Fruit fly (Drosophila melanogaster): ENCODE measurements around the gene CG9727.
A peak's percentile ranks its signal among the peaks of the same experiment; 100 is the strongest.

Gene CG9727

DNA sequence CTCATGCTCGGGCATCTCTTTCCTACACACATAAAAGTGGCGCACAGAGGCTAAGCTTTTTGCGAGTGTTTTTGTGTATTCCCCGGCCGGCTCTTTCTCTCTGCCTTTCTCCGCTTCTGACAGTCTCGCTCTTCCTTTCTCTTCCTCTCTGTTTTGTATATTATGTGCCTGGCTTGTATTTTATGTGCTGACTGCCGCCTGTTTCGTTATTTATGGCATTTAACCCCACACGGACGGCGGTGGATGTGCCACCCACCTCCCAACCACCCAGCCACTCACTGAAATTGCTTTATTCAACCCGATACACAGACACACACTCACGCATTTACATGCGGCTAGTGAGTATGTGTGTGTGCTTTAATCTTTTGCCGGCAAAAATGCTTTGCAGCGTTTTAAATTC is 36.5 kb downstream of the CG9727 start (continued):
- TF ChIP-seq CG7556 (GFP tag; optimal IDR thresholded peaks at IDR 0.05) (no peak), CG10267 (tag; optimal IDR thresholded peaks at IDR 0.05) (no peak), CG6272 (GFP tag; IDR thresholded peaks at IDR 0.05) (no peak), CG10543 (GFP tag; optimal IDR thresholded peaks at IDR 0.05) (peak; percentile 14), dmrt99B (tag; optimal IDR thresholded peaks at IDR 0.05) (no peak), CG3726 (GFP tag; IDR thresholded peaks at IDR 0.05) (no peak), CG13296 (GFP tag; optimal IDR thresholded peaks at IDR 0.05) (no peak), vvl (GFP tag; IDR thresholded peaks at IDR 0.05) (0 out of 2 replicates have a peak, but pooled peaks have one; percentile 18)

DNA sequence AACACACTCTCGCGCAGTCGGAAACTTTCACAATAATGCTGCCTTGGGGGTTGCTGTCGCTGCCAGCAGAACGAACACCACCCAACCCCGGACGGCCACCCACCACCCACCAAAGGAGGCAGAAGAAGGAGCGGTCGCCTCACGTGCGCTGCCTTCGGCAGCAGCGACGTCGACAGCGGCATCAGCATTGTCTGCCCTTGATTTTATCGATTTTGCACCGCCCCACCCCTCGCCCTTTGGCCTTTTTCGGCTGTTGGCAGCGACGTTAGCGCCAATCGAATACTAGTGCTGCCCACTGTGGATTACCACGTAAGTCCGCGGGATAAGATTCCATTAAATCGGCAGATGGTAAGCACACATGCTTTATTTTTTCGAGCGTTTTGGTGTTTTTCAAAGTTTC is 37.4 kb downstream of the CG9727 start:
- TF ChIP-seq inv (GFP tag; IDR thresholded peaks at IDR 0.05; ENCODE audit: partially characterized antibody), result no peak
- no peak for TF ChIP-seq crc (GFP tag; optimal IDR thresholded peaks at IDR 0.05)
- peak; percentile 87 for TF ChIP-seq cwo (GFP tag; optimal IDR thresholded peaks at IDR 0.05)
- TF ChIP-seq pros (GFP tag; optimal IDR thresholded peaks at IDR 0.05), result peak; percentile 13
- 0 out of 3 replicates have a peak, but pooled peaks have one; percentile 10 for TF ChIP-seq dysf (GFP tag; IDR thresholded peaks at IDR 0.05)
- TF ChIP-seq seq (GFP tag; IDR thresholded peaks at IDR 0.05), result peak; percentile 25; the same call in 1 of the 2 replicates
- TF ChIP-seq sens (GFP tag), result peak; percentile 22
- TF ChIP-seq abd-A (tag; optimal IDR thresholded peaks at IDR 0.05), result peak; percentile 66
- no peak for TF ChIP-seq CG2202 (tag; optimal IDR thresholded peaks at IDR 0.05)
- peak; percentile 100 for TF ChIP-seq onecut (GFP tag; IDR thresholded peaks at IDR 0.05)
- TF ChIP-seq tio (GFP tag; optimal IDR thresholded peaks at IDR 0.05), result no peak
- TF ChIP-seq crol (GFP tag; IDR thresholded peaks at IDR 0.05), result peak; percentile 82
- TF ChIP-seq ftz-f1 (GFP tag; optimal IDR thresholded peaks at IDR 0.05), result peak; percentile 74
- TF ChIP-seq CG8290 (GFP tag; optimal IDR thresholded peaks at IDR 0.05), result no peak
- peak in 1 of 2 experiments; percentile 11 for TF ChIP-seq CG8290 (tag; optimal IDR thresholded peaks at IDR 0.05)
- TF ChIP-seq scrt (GFP tag; optimal IDR thresholded peaks at IDR 0.05), result peak; percentile 6
- TF ChIP-seq CG9932 (GFP tag; IDR thresholded peaks at IDR 0.05), result 0 out of 2 replicates have a peak, but pooled peaks have one; percentile 32
- peak; percentile 6 for TF ChIP-seq cg (GFP tag; optimal IDR thresholded peaks at IDR 0.05)
- TF ChIP-seq Adf1 (GFP tag; IDR thresholded peaks at IDR 0.05), result peak; percentile 96
- TF ChIP-seq Med (GFP tag), result peak; percentile 61
- TF ChIP-seq CG11456 (GFP tag; IDR thresholded peaks at IDR 0.05), result peak; percentile 24; the same call in 1 of the 3 replicates
- TF ChIP-seq row (GFP tag; IDR thresholded peaks at IDR 0.05), result 0 out of 3 replicates have a peak, but pooled peaks have one; percentile 8
- TF ChIP-seq Dek (tag; optimal IDR thresholded peaks at IDR 0.05), result no peak
- TF ChIP-seq CG18599 (GFP tag; optimal IDR thresholded peaks at IDR 0.05), result peak; percentile 24
- TF ChIP-seq chinmo (GFP tag; IDR thresholded peaks at IDR 0.05; ENCODE audit: partially characterized antibody), result 0 out of 4 replicates have a peak, but pooled peaks have one; percentile 64

DNA sequence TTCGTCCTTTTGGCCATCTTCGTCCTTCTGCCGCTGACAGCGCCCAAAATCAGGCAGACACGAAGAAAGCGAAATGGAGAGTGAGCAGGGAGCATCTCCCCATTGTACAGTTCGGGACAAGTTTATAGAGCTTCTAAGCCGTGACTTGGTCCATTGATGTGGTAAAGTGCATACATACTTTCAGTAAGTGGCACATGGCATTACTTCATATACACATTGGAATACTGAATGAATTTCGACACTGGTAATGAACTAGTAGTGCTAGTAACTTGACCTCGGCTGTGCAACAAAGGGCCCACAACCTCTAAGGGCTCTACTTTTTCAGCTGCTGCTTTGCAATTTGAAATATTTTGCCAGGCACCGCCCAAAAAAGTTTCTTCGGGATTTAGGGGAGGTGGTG is 40.2 kb downstream of the CG9727 start:
- TF ChIP-seq Taf1 (GFP tag; IDR thresholded peaks at IDR 0.05) (peak; percentile 73), CG18262 (tag; optimal IDR thresholded peaks at IDR 0.05) (peak; percentile 57), exex (tag; optimal IDR thresholded peaks at IDR 0.05) (peak; percentile 26), p53 (GFP tag; optimal IDR thresholded peaks at IDR 0.05) (peak; percentile 4), CG9215 (GFP tag; IDR thresholded peaks at IDR 0.05) (peak; percentile 72), pum (GFP tag; optimal IDR thresholded peaks at IDR 0.05) (peak; percentile 51), H2.0 (GFP tag; IDR thresholded peaks at IDR 0.05) (peak; percentile 76), Sry-β (GFP tag; optimal IDR thresholded peaks at IDR 0.05) (no peak), Dek (tag; optimal IDR thresholded peaks at IDR 0.05) (peak; percentile 59), ind (GFP tag; optimal IDR thresholded peaks at IDR 0.05) (peak; percentile 84), ro (GFP tag; IDR thresholded peaks at IDR 0.05) (peak; percentile 40; the same call in 1 of the 2 replicates), disco-r (GFP tag; optimal IDR thresholded peaks at IDR 0.05) (peak; percentile 35), CG7928 (GFP tag; optimal IDR thresholded peaks at IDR 0.05) (peak; percentile 38), CG4328 (GFP tag; optimal IDR thresholded peaks at IDR 0.05) (no peak), dysf (GFP tag; IDR thresholded peaks at IDR 0.05) (peak; percentile 85), Dp (GFP tag; optimal IDR thresholded peaks at IDR 0.05) (no peak), mld (GFP tag; IDR thresholded peaks at IDR 0.05; ENCODE audit: partially characterized antibody) (no peak), Aef1 (GFP tag; IDR thresholded peaks at IDR 0.05) (peak; percentile 76), pho (GFP tag; optimal IDR thresholded peaks at IDR 0.05) (peak; percentile 82)

Data from whole organism, embryonic.